Worm (Caenorhabditis elegans): ENCODE data around the gene F41G3.21.

Gene F41G3.21

DNA sequence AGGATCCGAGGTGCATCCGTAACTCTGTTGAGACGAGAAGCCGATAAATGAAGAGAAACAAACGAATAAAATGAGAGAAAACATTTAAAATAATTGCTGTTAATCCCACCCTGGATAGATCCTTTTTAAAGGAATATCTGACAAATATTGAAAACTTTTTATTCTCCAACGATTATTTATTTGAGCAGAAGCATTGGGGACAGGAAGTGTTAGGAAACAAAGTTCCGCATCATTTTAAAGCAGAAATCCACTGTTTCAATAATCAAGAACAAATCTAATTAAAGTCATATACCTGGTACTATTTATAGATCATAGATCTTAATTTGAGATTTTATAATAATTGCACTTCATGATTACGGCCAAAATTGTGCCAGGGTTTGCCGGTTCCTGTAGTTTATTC, 1.8 kb downstream of the F41G3.21 start, which contains the start of gene F41G3.20:
F41G3.20 (minus strand) TSS at position 101 of the 400 bp plus-strand sequence.
- TF ChIP-seq T23F11.4 (GFP tag; optimal IDR thresholded peaks at IDR 0.05) (no peak), C08G9.2 (tag; optimal IDR thresholded peaks at IDR 0.05) (no peak), unc-55 (GFP tag; optimal IDR thresholded peaks at IDR 0.05) (no peak), ceh-18 (tag; optimal IDR thresholded peaks at IDR 0.05) (no peak), hlh-30 (tag; optimal IDR thresholded peaks at IDR 0.05; ENCODE audit: insufficient read depth) (no peak), madf-2 (tag; optimal IDR thresholded peaks at IDR 0.05) (no peak), npax-4 (tag; optimal IDR thresholded peaks at IDR 0.05) (no peak), dve-1 (tag; optimal IDR thresholded peaks at IDR 0.05) (no peak), nfya-1 (tag; optimal IDR thresholded peaks at IDR 0.05) (no peak), sox-2 (GFP tag; IDR thresholded peaks at IDR 0.05) (no peak), ztf-16 (tag; optimal IDR thresholded peaks at IDR 0.05) (no peak)

DNA sequence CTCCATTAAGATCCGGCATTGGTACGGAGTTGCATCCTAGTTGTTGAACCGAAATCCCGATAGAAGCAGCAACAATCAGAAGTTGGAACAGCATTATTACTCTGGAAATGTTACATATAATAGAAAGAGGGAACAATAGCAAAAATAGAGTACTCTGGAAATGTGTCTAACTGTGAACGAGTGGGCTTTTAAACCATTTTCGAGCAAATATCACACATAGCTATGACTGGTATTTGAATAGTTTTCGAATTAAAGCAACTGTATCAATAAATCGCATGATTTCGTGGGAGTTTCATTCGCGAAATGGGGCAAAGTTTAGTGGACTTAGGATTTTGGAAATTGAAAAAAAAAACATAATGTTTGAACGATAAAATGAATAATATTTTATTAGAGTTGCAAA, 3.3 kb downstream of the F41G3.21 start, which contains the start of gene F41G3.10:
F41G3.10 (minus strand) TSS at position 101 of the 400 bp plus-strand sequence.
- no peak for TF ChIP-seq pqm-1 (tag; optimal IDR thresholded peaks at IDR 0.05)
- no peak for TF ChIP-seq ceh-22 (tag; optimal IDR thresholded peaks at IDR 0.05)
- no peak for TF ChIP-seq ceh-14 (tag; optimal IDR thresholded peaks at IDR 0.05)
- TF ChIP-seq T23F11.4 (GFP tag; optimal IDR thresholded peaks at IDR 0.05) = no peak
- TF ChIP-seq sdc-2 (tag; optimal IDR thresholded peaks at IDR 0.05) = no peak
- TF ChIP-seq nfya-1 (tag; optimal IDR thresholded peaks at IDR 0.05) = no peak
- no peak for TF ChIP-seq ceh-30 (tag; optimal IDR thresholded peaks at IDR 0.05)
- TF ChIP-seq che-1 (tag; optimal IDR thresholded peaks at IDR 0.05) = no peak
- TF ChIP-seq lin-11 (tag; optimal IDR thresholded peaks at IDR 0.05) = no peak
- no peak for TF ChIP-seq pha-2 (tag; optimal IDR thresholded peaks at IDR 0.05)
- no peak for TF ChIP-seq C08G9.2 (tag; optimal IDR thresholded peaks at IDR 0.05)
- no peak for TF ChIP-seq unc-86 (tag; optimal IDR thresholded peaks at IDR 0.05)
- TF ChIP-seq lim-6 (tag; optimal IDR thresholded peaks at IDR 0.05) = no peak
- TF ChIP-seq ceh-19 (GFP tag; optimal IDR thresholded peaks at IDR 0.05) = no peak
- no peak for TF ChIP-seq zip-5 (tag; optimal IDR thresholded peaks at IDR 0.05)
- TF ChIP-seq hlh-13 (GFP tag; optimal IDR thresholded peaks at IDR 0.05) = no peak

DNA sequence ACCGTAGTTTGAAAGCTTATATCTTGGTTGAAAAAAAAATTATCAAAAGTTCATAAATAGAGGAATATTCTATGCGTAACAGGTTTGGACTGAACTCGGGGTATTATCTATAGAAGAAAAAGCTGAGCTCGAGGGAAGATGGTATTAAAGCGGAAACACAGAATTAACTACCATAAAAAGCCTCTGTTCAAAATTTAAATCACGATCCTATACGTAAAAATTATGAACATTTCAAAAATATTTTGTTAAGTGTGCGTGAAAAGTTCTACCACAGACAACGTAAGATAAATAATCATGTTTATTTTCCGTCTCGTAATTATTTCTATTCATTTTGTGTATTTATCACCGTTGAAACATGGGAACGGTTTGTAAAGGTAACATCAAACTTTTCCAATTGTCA, 6.3 kb downstream of the F41G3.21 start, which contains the start of gene F41G3.5:
F41G3.5 (plus strand) TSS at position 301 of the 400 bp plus-strand sequence.
- TF ChIP-seq hlh-30 (tag; optimal IDR thresholded peaks at IDR 0.05; ENCODE audit: insufficient read depth) (no peak), ceh-14 (tag; optimal IDR thresholded peaks at IDR 0.05) (no peak), hlh-8 (tag; optimal IDR thresholded peaks at IDR 0.05) (no peak), pqm-1 (tag; optimal IDR thresholded peaks at IDR 0.05) (no peak), hlh-6 (tag; optimal IDR thresholded peaks at IDR 0.05) (no peak), Y22D7AL.16 (tag; optimal IDR thresholded peaks at IDR 0.05) (no peak), hlh-13 (GFP tag; optimal IDR thresholded peaks at IDR 0.05) (no peak), ceh-6 (GFP tag; optimal IDR thresholded peaks at IDR 0.05) (no peak), ceh-19 (GFP tag; optimal IDR thresholded peaks at IDR 0.05) (no peak), gmeb-2 (tag; optimal IDR thresholded peaks at IDR 0.05) (no peak), ceh-18 (tag; optimal IDR thresholded peaks at IDR 0.05) (no peak), pag-3 (tag; optimal IDR thresholded peaks at IDR 0.05; ENCODE audit: borderline replicate concordance) (no peak), hlh-15 (tag; optimal IDR thresholded peaks at IDR 0.05) (no peak), ceh-22 (tag; optimal IDR thresholded peaks at IDR 0.05) (no peak), sdc-2 (tag; optimal IDR thresholded peaks at IDR 0.05) (no peak), K02D7.2 (tag; optimal IDR thresholded peaks at IDR 0.05) (no peak)

DNA sequence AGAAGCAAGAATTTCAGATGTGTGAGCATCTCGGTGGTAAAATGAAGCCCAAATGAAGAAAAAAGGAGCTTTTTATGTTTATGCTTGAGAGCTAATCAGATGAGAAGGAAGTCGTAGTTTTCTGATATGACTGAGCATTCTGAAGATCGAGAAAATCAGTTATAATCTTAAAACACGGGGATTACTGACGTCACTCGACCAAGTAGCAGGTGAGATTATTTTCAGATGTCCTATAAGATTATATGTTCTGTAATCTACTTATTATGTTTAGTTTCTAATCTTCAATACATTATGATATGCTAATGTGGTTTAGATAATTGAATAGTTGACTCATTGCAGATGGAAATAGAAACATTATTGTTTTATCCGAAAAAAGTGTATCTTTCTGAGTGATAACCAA, 7.0 kb downstream of the F41G3.21 start, which contains the start of gene ins-14:
ins-14 (minus strand) TSS at position 32 of the 400 bp plus-strand sequence.
- TF ChIP-seq ceh-18 (tag; optimal IDR thresholded peaks at IDR 0.05) (no peak), ceh-30 (tag; optimal IDR thresholded peaks at IDR 0.05) (no peak), pat-9 (tag; optimal IDR thresholded peaks at IDR 0.05) (no peak), sox-4 (tag; optimal IDR thresholded peaks at IDR 0.05) (no peak), dmd-4 (tag; optimal IDR thresholded peaks at IDR 0.05; ENCODE audit: borderline replicate concordance) (no peak), tbx-7 (tag; optimal IDR thresholded peaks at IDR 0.05) (no peak), dve-1 (tag; optimal IDR thresholded peaks at IDR 0.05) (no peak), ceh-2 (tag; optimal IDR thresholded peaks at IDR 0.05) (no peak), K09A11.1 (tag; optimal IDR thresholded peaks at IDR 0.05; ENCODE audit: insufficient read depth) (no peak), sox-2 (GFP tag; IDR thresholded peaks at IDR 0.05) (no peak), che-1 (tag; optimal IDR thresholded peaks at IDR 0.05) (no peak), ama-1 (optimal IDR thresholded peaks at IDR 0.05) (no peak), rnt-1 (tag; optimal IDR thresholded peaks at IDR 0.05) (no peak), fkh-6 (tag; optimal IDR thresholded peaks at IDR 0.05) (no peak)
